Fruit fly (Drosophila melanogaster) whole organism, embryonic: ENCODE results near the gene CG14153.

Source experiments
- Asciz ChIP-seq: fragments of 200-800 bp; sonication (Bioruptor generic); optimal IDR thresholded peaks from 2 replicates; lab custom pipeline; 2017; ENCODE audit warnings: missing biosample characterization, mild to moderate bottlenecking, missing genetic modification characterization, missing genetic modification reagents
- CG10462 ChIP-seq: fragments of 200-800 bp; sonication (Bioruptor generic); optimal IDR thresholded peaks from 2 replicates; lab custom pipeline; 2016; ENCODE audit warnings: missing biosample characterization, missing genetic modification characterization
- CG11398 ChIP-seq: fragments of 200-800 bp; sonication (Bioruptor generic); optimal IDR thresholded peaks from 2 replicates; lab custom pipeline; 2016; ENCODE audit warnings: missing biosample characterization, missing genetic modification characterization
- CG12769 ChIP-seq: fragments of 200-800 bp; sonication (Bioruptor generic); optimal IDR thresholded peaks from 2 replicates; lab custom pipeline; 2019; ENCODE audit warnings: missing biosample characterization, mild to moderate bottlenecking, missing genetic modification characterization, moderate library complexity
- CG13123 ChIP-seq: fragments of 200-800 bp; sonication (Bioruptor generic); optimal IDR thresholded peaks from 2 replicates; lab custom pipeline; 2016; ENCODE audit warnings: missing biosample characterization, missing genetic modification characterization
- CG13894 ChIP-seq: fragments of 200-800 bp; sonication (Bioruptor generic); optimal IDR thresholded peaks from 3 replicates; lab custom pipeline; 2018; ENCODE audit warnings: missing biosample characterization, mild to moderate bottlenecking, missing genetic modification characterization, moderate library complexity
- CG16813 ChIP-seq: fragments of 200-800 bp; sonication (Bioruptor generic); IDR thresholded peaks from 3 replicates; pipeline ENCODE4 v1.3.6; 2022; ENCODE audit warnings: missing biosample characterization, missing genetic modification characterization; ENCODE audit not compliant: partially characterized antibody
- CG18764 ChIP-seq: fragments of 200-800 bp; sonication (Bioruptor generic); optimal IDR thresholded peaks from 3 replicates; lab custom pipeline; 2016; ENCODE audit warnings: missing biosample characterization, missing genetic modification characterization
- CG2199 ChIP-seq: fragments of 200-800 bp; sonication (Bioruptor generic); IDR thresholded peaks from 3 replicates; pipeline ENCODE4 v1.3.6; 2022; ENCODE audit warnings: missing biosample characterization, missing genetic modification characterization
- CG30403 ChIP-seq: fragments of 200-800 bp; sonication (Bioruptor generic); optimal IDR thresholded peaks from 3 replicates; lab custom pipeline; 2016; ENCODE audit warnings: missing biosample characterization, missing genetic modification characterization
- CG3163 ChIP-seq: fragments of 200-800 bp; sonication (Bioruptor generic); optimal IDR thresholded peaks from 3 replicates; lab custom pipeline; 2016; ENCODE audit warnings: missing biosample characterization, missing genetic modification characterization
- CG3838 ChIP-seq: fragments of 200-800 bp; sonication (Bioruptor generic); optimal IDR thresholded peaks from 3 replicates; lab custom pipeline; 2016; ENCODE audit warnings: missing biosample characterization, missing genetic modification characterization
- CG4328 ChIP-seq: fragments of 200-800 bp; sonication (Bioruptor generic); optimal IDR thresholded peaks from 3 replicates; lab custom pipeline; 2017; ENCODE audit warnings: missing biosample characterization, missing genetic modification reagents, missing genetic modification characterization
- CG6654 ChIP-seq: fragments of 200-800 bp; sonication (Bioruptor generic); optimal IDR thresholded peaks from 2 replicates; lab custom pipeline; 2017; ENCODE audit warnings: missing biosample characterization, mild to moderate bottlenecking, missing genetic modification characterization
- CG6683 ChIP-seq: fragments of 200-800 bp; sonication (Bioruptor generic); optimal IDR thresholded peaks from 2 replicates; lab custom pipeline; 2017; ENCODE audit warnings: missing biosample characterization, mild to moderate bottlenecking, missing genetic modification characterization, missing genetic modification reagents
- CG6791 ChIP-seq: fragments of 200-800 bp; sonication (Bioruptor generic); IDR thresholded peaks from 3 replicates; pipeline ENCODE4 v1.3.6; 2022; ENCODE audit warnings: missing biosample characterization, missing genetic modification characterization; ENCODE audit not compliant: partially characterized antibody
- CG6854 ChIP-seq: fragments of 200-800 bp; sonication (Bioruptor generic); optimal IDR thresholded peaks from 3 replicates; lab custom pipeline; 2017; ENCODE audit warnings: missing biosample characterization, mild to moderate bottlenecking, missing genetic modification characterization
- CG7357 ChIP-seq: fragments of 200-800 bp; sonication (Bioruptor generic); IDR thresholded peaks from 3 replicates; pipeline ENCODE4 v1.3.6; 2022; ENCODE audit warnings: missing biosample characterization, missing genetic modification characterization
- CG8765 ChIP-seq: fragments of 200-800 bp; sonication (Bioruptor generic); IDR thresholded peaks from 2 replicates; pipeline ENCODE4 v1.3.6; 2022; ENCODE audit warnings: missing biosample characterization, missing genetic modification characterization
- CHES-1-like ChIP-seq: fragments of 200-800 bp; sonication (Bioruptor generic); optimal IDR thresholded peaks from 2 replicates; lab custom pipeline; 2016; ENCODE audit warnings: missing biosample characterization, missing genetic modification characterization
- CoRest ChIP-seq: fragments of 200-800 bp; sonication (Bioruptor generic); optimal IDR thresholded peaks from 3 replicates; lab custom pipeline; 2018; ENCODE audit warnings: missing biosample characterization, mild to moderate bottlenecking, missing genetic modification characterization, moderate library complexity
- Dll ChIP-seq: fragments of 200-800 bp; sonication (Bioruptor generic); IDR thresholded peaks from 4 replicates; pipeline ENCODE4 v1.3.6; 2022; ENCODE audit warnings: missing biosample characterization, missing genetic modification characterization; ENCODE audit not compliant: partially characterized antibody
- Fer2 ChIP-seq: fragments of 200-800 bp; sonication (Bioruptor generic); optimal IDR thresholded peaks from 2 replicates; lab custom pipeline; 2018; ENCODE audit warnings: missing biosample characterization, mild to moderate bottlenecking, missing genetic modification characterization, moderate library complexity
- Fer3 ChIP-seq: fragments of 200-800 bp; sonication (Bioruptor generic); optimal IDR thresholded peaks from 2 replicates; lab custom pipeline; 2018; ENCODE audit warnings: missing biosample characterization, mild to moderate bottlenecking, missing genetic modification characterization, moderate library complexity
- H15 ChIP-seq: fragments of 200-800 bp; sonication (Bioruptor generic); IDR thresholded peaks from 3 replicates; pipeline ENCODE4 v1.3.6; 2022; ENCODE audit warnings: missing biosample characterization, missing genetic modification characterization
- Hey ChIP-seq: fragments of 200-800 bp; sonication (Bioruptor generic); optimal IDR thresholded peaks from 3 replicates; lab custom pipeline; 2018; ENCODE audit warnings: missing biosample characterization, mild to moderate bottlenecking, missing genetic modification characterization
- HmgZ ChIP-seq: fragments of 200-800 bp; sonication (Bioruptor generic); optimal IDR thresholded peaks from 2 replicates; lab custom pipeline; 2018; ENCODE audit warnings: missing biosample characterization, mild to moderate bottlenecking, missing genetic modification characterization
- Stat92E ChIP-seq, 3 experiments: fragments of >200 bp in 2 of 3; fragments of 200-800 bp in 1 of 3; sonication (Bioruptor generic) in 1 of 3; optimal IDR thresholded peaks; 2 replicates each; lab custom pipeline; 2017 to 2019; ENCODE audit warnings: missing biosample characterization in 3 of 3, missing genetic modification characterization in 3 of 3, mild to moderate bottlenecking in 1 of 3, moderate library complexity in 1 of 3
- Trl ChIP-seq, 3 experiments: fragments of >200 bp in 2 of 3; fragments of 200-800 bp in 1 of 3; sonication (Bioruptor generic) in 1 of 3; optimal IDR thresholded peaks; 2 replicates in 1 of 3; 3 replicates in 2 of 3; lab custom pipeline; 2016 to 2017; ENCODE audit warnings: missing biosample characterization in 1 of 3, missing genetic modification characterization in 1 of 3
- YL-1 ChIP-seq: fragments of 200-800 bp; sonication (Bioruptor generic); optimal IDR thresholded peaks from 3 replicates; lab custom pipeline; 2017; ENCODE audit warnings: missing biosample characterization, mild to moderate bottlenecking, missing genetic modification characterization
- ato ChIP-seq: fragments of 200-800 bp; sonication (Bioruptor generic); IDR thresholded peaks from 2 replicates; pipeline ENCODE4 v1.3.6; 2022; ENCODE audit warnings: missing biosample characterization, missing genetic modification characterization; ENCODE audit not compliant: partially characterized antibody
- bcd ChIP-seq: fragments of 200-800 bp; sonication (Bioruptor generic); optimal IDR thresholded peaks from 2 replicates; lab custom pipeline; 2017; ENCODE audit warnings: missing biosample characterization, mild to moderate bottlenecking, missing genetic modification characterization
- bigmax ChIP-seq: fragments of 200-800 bp; sonication (Bioruptor generic); optimal IDR thresholded peaks from 2 replicates; lab custom pipeline; 2018; ENCODE audit warnings: missing biosample characterization, mild to moderate bottlenecking, missing genetic modification characterization
- bowl ChIP-seq: fragments of 200-800 bp; sonication (Bioruptor generic); IDR thresholded peaks from 2 replicates; pipeline ENCODE4 v1.3.6; 2022; ENCODE audit warnings: missing biosample characterization, missing genetic modification characterization
- ci ChIP-seq: fragments of 200-800 bp; sonication (Bioruptor generic); IDR thresholded peaks from 3 replicates; pipeline ENCODE4 v1.3.6; 2022; ENCODE audit warnings: missing biosample characterization, missing genetic modification characterization
- crol ChIP-seq: fragments of 200-800 bp; sonication (Bioruptor generic); IDR thresholded peaks from 2 replicates; pipeline ENCODE4 v1.3.6; 2022; ENCODE audit warnings: missing biosample characterization, missing genetic modification characterization
- phol ChIP-seq: fragments of 200-800 bp; sonication (Bioruptor generic); optimal IDR thresholded peaks from 3 replicates; lab custom pipeline; 2018; ENCODE audit warnings: missing biosample characterization, mild to moderate bottlenecking, missing genetic modification characterization, moderate library complexity
- pros ChIP-seq: fragments of 200-800 bp; sonication (Bioruptor generic); optimal IDR thresholded peaks from 3 replicates; lab custom pipeline; 2019; ENCODE audit warnings: missing biosample characterization, mild to moderate bottlenecking, missing genetic modification characterization, moderate library complexity
- psq ChIP-seq: fragments of 200-800 bp; sonication (Bioruptor generic); optimal IDR thresholded peaks from 2 replicates; lab custom pipeline; 2017; ENCODE audit warnings: missing biosample characterization, missing genetic modification characterization
- ro ChIP-seq: fragments of 200-800 bp; sonication (Bioruptor generic); IDR thresholded peaks from 2 replicates; pipeline ENCODE4 v1.3.6; 2022; ENCODE audit warnings: missing biosample characterization, missing genetic modification characterization
- run ChIP-seq: fragments of 200-800 bp; sonication (Bioruptor generic); optimal IDR thresholded peaks from 3 replicates; lab custom pipeline; 2018; ENCODE audit warnings: missing biosample characterization, mild to moderate bottlenecking, missing genetic modification characterization
- sc ChIP-seq, 3 experiments: fragments of >200 bp in 2 of 3; fragments of 200-800 bp in 1 of 3; sonication (Bioruptor generic) in 1 of 3; optimal IDR thresholded peaks; 2 replicates in 2 of 3; 3 replicates in 1 of 3; lab custom pipeline; 2017; ENCODE audit warnings: mild to moderate bottlenecking in 1 of 3, missing biosample characterization in 1 of 3, missing genetic modification characterization in 1 of 3, missing genetic modification reagents in 1 of 3
- schlank ChIP-seq: fragments of 200-800 bp; sonication (Bioruptor generic); optimal IDR thresholded peaks from 2 replicates; lab custom pipeline; 2018; ENCODE audit warnings: missing biosample characterization, mild to moderate bottlenecking, missing genetic modification characterization
- stc ChIP-seq: fragments of 200-800 bp; sonication (Bioruptor generic); IDR thresholded peaks from 2 replicates; pipeline ENCODE4 v1.3.6; 2022; ENCODE audit warnings: missing biosample characterization, missing genetic modification characterization
- tll ChIP-seq, 2 experiments: fragments of 200-800 bp in 1 of 2; fragments of >200 bp in 1 of 2; sonication (Bioruptor generic) in 1 of 2; optimal IDR thresholded peaks; 2 replicates each; lab custom pipeline; 2017 to 2019; ENCODE audit warnings: missing biosample characterization in 2 of 2, missing genetic modification characterization in 2 of 2, mild to moderate bottlenecking in 1 of 2, moderate library complexity in 1 of 2
- yki ChIP-seq: fragments of >200 bp; optimal IDR thresholded peaks from 3 replicates; lab custom pipeline; 2018
- zen2 ChIP-seq: fragments of 200-800 bp; sonication (Bioruptor generic); IDR thresholded peaks from 3 replicates; pipeline ENCODE4 v1.3.6; 2022; ENCODE audit warnings: missing biosample characterization, missing genetic modification characterization; ENCODE audit not compliant: partially characterized antibody
- zfh1 ChIP-seq: fragments of 200-800 bp; sonication (Bioruptor generic); IDR thresholded peaks from 3 replicates; pipeline ENCODE4 v1.3.6; 2022; ENCODE audit warnings: missing biosample characterization, missing genetic modification characterization

The CG14153 gene

DNA sequence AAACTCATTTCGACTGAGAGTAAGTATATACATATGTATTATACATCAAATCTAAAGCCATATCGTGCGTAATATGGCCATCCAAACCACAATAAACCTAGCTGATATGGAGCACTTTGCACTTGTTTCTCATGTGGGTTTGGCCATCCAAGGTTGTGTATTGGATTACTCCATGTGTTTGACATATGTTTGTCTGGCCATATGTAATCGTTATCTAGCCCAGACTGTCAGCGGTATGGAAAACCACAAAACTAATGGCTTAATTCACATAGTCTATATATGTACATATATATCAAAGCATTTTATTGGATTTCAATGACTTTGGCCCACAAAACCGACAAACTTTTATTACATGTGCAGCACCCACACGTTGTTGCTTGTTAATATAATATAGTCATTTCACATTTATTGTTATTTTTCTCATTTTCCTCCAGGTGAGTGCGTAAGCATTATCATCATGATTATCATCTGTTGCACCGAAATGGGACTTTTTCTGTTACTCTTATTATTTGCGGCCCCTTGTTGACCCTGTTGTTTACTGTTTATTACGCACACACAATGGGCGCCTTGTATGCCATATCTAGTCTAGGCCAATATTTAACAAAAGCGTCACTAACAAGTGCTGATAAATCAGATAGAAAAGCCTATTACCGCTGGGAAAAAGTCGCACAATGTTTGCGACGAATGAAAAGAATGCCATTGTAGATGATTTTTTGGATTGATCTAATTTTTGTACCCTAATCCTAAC is 13.3 kb downstream of the CG14153 start (continued):
- TF ChIP-seq zfh1 (GFP tag; lab: Robert Waterston, UW) = peak; percentile 14; the same call in 1 of the 3 replicates
- peak; percentile 69 for TF ChIP-seq CG13123 (GFP tag; lab: Kevin White, UChicago)
- TF ChIP-seq psq (GFP tag; lab: Kevin White, UChicago) = peak; percentile 51
- TF ChIP-seq zen2 = no peak
- peak; percentile 78 for TF ChIP-seq schlank (tag; lab: Kevin White, UChicago)
- no peak for TF ChIP-seq CG6654
- TF ChIP-seq CG8765 (GFP tag; lab: Robert Waterston, UW) = no peak
- no peak for TF ChIP-seq phol (tag; lab: Kevin White, UChicago)
- peak; percentile 17 for TF ChIP-seq CG30403 (GFP tag; lab: Kevin White, UChicago)
- TF ChIP-seq CG6791 (GFP tag; lab: Robert Waterston, UW) = no peak
- peak; percentile 58 for TF ChIP-seq CG6683
- no peak for TF ChIP-seq CG6854 (GFP tag; lab: Kevin White, UChicago)
- TF ChIP-seq sc (optimal IDR thresholded peaks at IDR 0.05; lab: Kevin White, UChicago) = no peak
- TF ChIP-seq sc (GFP tag; optimal IDR thresholded peaks at IDR 0.05; lab: Kevin White, UChicago) = peak; percentile 62
- no peak for TF ChIP-seq ato (GFP tag; lab: Robert Waterston, UW)
- TF ChIP-seq CG3838 (GFP tag; lab: Kevin White, UChicago) = peak; percentile 57
- peak; percentile 62 for TF ChIP-seq HmgZ
- TF ChIP-seq crol = no peak
- TF ChIP-seq bowl (GFP tag; lab: Robert Waterston, UW) = no peak
- no peak for TF ChIP-seq ro (GFP tag; lab: Robert Waterston, UW)
- TF ChIP-seq bcd (GFP tag; lab: Kevin White, UChicago) = peak; percentile 58
- TF ChIP-seq ci (GFP tag; lab: Robert Waterston, UW) = peak; percentile 84
- TF ChIP-seq bigmax (GFP tag; lab: Kevin White, UChicago) = peak; percentile 13
- no peak for TF ChIP-seq pros (GFP tag; lab: Kevin White, UChicago)
- peak; percentile 51; the same call in 1 of the 2 replicates for TF ChIP-seq stc (GFP tag; lab: Robert Waterston, UW)
- peak; percentile 45 for TF ChIP-seq CG3163 (GFP tag; lab: Kevin White, UChicago)
- TF ChIP-seq CG16813 = no peak
- no peak for TF ChIP-seq yki (lab: Kevin White, UChicago)
- peak; percentile 69 for TF ChIP-seq CG18764 (GFP tag; lab: Kevin White, UChicago)
- peak; percentile 24 for TF ChIP-seq CG10462 (GFP tag; lab: Kevin White, UChicago)
- peak; percentile 78 for TF ChIP-seq CG11398 (GFP tag; lab: Kevin White, UChicago)
- TF ChIP-seq CG7357 (GFP tag; lab: Robert Waterston, UW) = no peak
- TF ChIP-seq Fer2 (tag; lab: Kevin White, UChicago) = peak; percentile 7
- no peak for TF ChIP-seq CG2199
- no peak for TF ChIP-seq CG13894 (tag; lab: Kevin White, UChicago)
- TF ChIP-seq run (tag; lab: Kevin White, UChicago) = peak; percentile 23
- peak; percentile 32 for TF ChIP-seq CG4328 (GFP tag; lab: Kevin White, UChicago)
- peak; percentile 60 for TF ChIP-seq Hey (tag; lab: Kevin White, UChicago)
- TF ChIP-seq CoRest (tag; lab: Kevin White, UChicago) = peak; percentile 63
- TF ChIP-seq H15 = no peak
- peak; percentile 70 for TF ChIP-seq CG12769 (tag; lab: Kevin White, UChicago)
- TF ChIP-seq Trl (optimal IDR thresholded peaks at IDR 0.05; lab: Kevin White, UChicago) = no peak
- peak; percentile 77 for TF ChIP-seq Trl (GFP tag; optimal IDR thresholded peaks at IDR 0.05; lab: Kevin White, UChicago)
- no peak for TF ChIP-seq tll (GFP tag; optimal IDR thresholded peaks at IDR 0.05; lab: Kevin White, UChicago)
- TF ChIP-seq Stat92E (GFP tag; optimal IDR thresholded peaks at IDR 0.05; lab: Kevin White, UChicago) = no peak
- peak; percentile 21 for TF ChIP-seq YL-1 (GFP tag; lab: Kevin White, UChicago)
- peak; percentile 75 for TF ChIP-seq Fer3 (tag; lab: Kevin White, UChicago)
- no peak for TF ChIP-seq Dll (GFP tag; lab: Robert Waterston, UW)
- TF ChIP-seq CHES-1-like = peak; percentile 49
- peak; percentile 91 for TF ChIP-seq Asciz (GFP tag; lab: Kevin White, UChicago)
